Fruit fly (Drosophila melanogaster) whole organism, embryonic: ENCODE results near the gene CG34290.

Experiments used
- Atf-2 ChIP-seq: fragments of 200-800 bp; sonication (Bioruptor generic); optimal IDR thresholded peaks from 2 replicates; lab custom pipeline; 2016; ENCODE audit warnings: missing biosample characterization, missing genetic modification characterization
- CG11085 ChIP-seq: fragments of 200-800 bp; sonication (Bioruptor generic); IDR thresholded peaks from 2 replicates; pipeline ENCODE4 v1.3.6; 2022; ENCODE audit warnings: missing biosample characterization, missing genetic modification characterization
- CG11696 ChIP-seq: fragments of 200-800 bp; sonication (Bioruptor generic); IDR thresholded peaks from 2 replicates; pipeline ENCODE4 v1.3.6; 2022; ENCODE audit warnings: missing biosample characterization, missing genetic modification characterization
- CG11723 ChIP-seq: fragments of 200-800 bp; sonication (Bioruptor generic); optimal IDR thresholded peaks from 2 replicates; lab custom pipeline; 2017; ENCODE audit warnings: missing biosample characterization, mild to moderate bottlenecking, missing genetic modification characterization
- CG13123 ChIP-seq: fragments of 200-800 bp; sonication (Bioruptor generic); optimal IDR thresholded peaks from 2 replicates; lab custom pipeline; 2016; ENCODE audit warnings: missing biosample characterization, missing genetic modification characterization
- CG13296 ChIP-seq: fragments of 200-800 bp; sonication (Bioruptor generic); optimal IDR thresholded peaks from 3 replicates; lab custom pipeline; 2018; ENCODE audit warnings: missing biosample characterization, mild to moderate bottlenecking, missing genetic modification characterization
- CG14441 ChIP-seq: fragments of 200-800 bp; sonication (Bioruptor generic); IDR thresholded peaks from 2 replicates; pipeline ENCODE4 v1.3.6; 2022; ENCODE audit warnings: missing biosample characterization, missing genetic modification characterization
- CG15269 ChIP-seq: fragments of 200-800 bp; sonication (Bioruptor generic); optimal IDR thresholded peaks from 2 replicates; lab custom pipeline; 2018; ENCODE audit warnings: missing biosample characterization, mild to moderate bottlenecking, missing genetic modification characterization, moderate library complexity
- CG15696 ChIP-seq: fragments of 200-800 bp; sonication (Bioruptor generic); optimal IDR thresholded peaks from 2 replicates; lab custom pipeline; 2019; ENCODE audit warnings: missing biosample characterization, mild to moderate bottlenecking, missing genetic modification characterization, moderate library complexity
- CG17802 ChIP-seq: fragments of 200-800 bp; sonication (Bioruptor generic); optimal IDR thresholded peaks from 2 replicates; lab custom pipeline; 2018; ENCODE audit warnings: missing biosample characterization, mild to moderate bottlenecking, missing genetic modification characterization, moderate library complexity
- CG17912 ChIP-seq: fragments of 200-800 bp; sonication (Bioruptor generic); optimal IDR thresholded peaks from 2 replicates; lab custom pipeline; 2018; ENCODE audit warnings: missing biosample characterization, mild to moderate bottlenecking, missing genetic modification characterization
- CG18619 ChIP-seq: fragments of 200-800 bp; sonication (Bioruptor generic); optimal IDR thresholded peaks from 3 replicates; lab custom pipeline; 2017; ENCODE audit warnings: missing biosample characterization, mild to moderate bottlenecking, missing genetic modification characterization
- CG2116 ChIP-seq: fragments of 200-800 bp; sonication (Bioruptor generic); optimal IDR thresholded peaks from 3 replicates; lab custom pipeline; 2018; ENCODE audit warnings: missing biosample characterization, mild to moderate bottlenecking, missing genetic modification characterization
- CG2202 ChIP-seq: fragments of 200-800 bp; sonication (Bioruptor generic); optimal IDR thresholded peaks from 2 replicates; lab custom pipeline; 2018; ENCODE audit warnings: missing biosample characterization, mild to moderate bottlenecking, missing genetic modification characterization
- CG30403 ChIP-seq: fragments of 200-800 bp; sonication (Bioruptor generic); optimal IDR thresholded peaks from 3 replicates; lab custom pipeline; 2016; ENCODE audit warnings: missing biosample characterization, missing genetic modification characterization
- CG3065 ChIP-seq: fragments of 200-800 bp; sonication (Bioruptor generic); optimal IDR thresholded peaks from 2 replicates; lab custom pipeline; 2016; ENCODE audit warnings: missing biosample characterization, missing genetic modification characterization
- CG31441 ChIP-seq: fragments of 200-800 bp; sonication (Bioruptor generic); IDR thresholded peaks from 2 replicates; pipeline ENCODE4 v1.3.6; 2022; ENCODE audit warnings: missing biosample characterization, missing genetic modification characterization
- CG4282 ChIP-seq: fragments of 200-800 bp; sonication (Bioruptor generic); optimal IDR thresholded peaks from 2 replicates; lab custom pipeline; 2016; ENCODE audit warnings: missing biosample characterization, missing genetic modification characterization
- CG4820 ChIP-seq: fragments of 200-800 bp; sonication (Bioruptor generic); optimal IDR thresholded peaks from 3 replicates; lab custom pipeline; 2016; ENCODE audit warnings: missing biosample characterization, missing genetic modification characterization
- CG6175 ChIP-seq: fragments of 200-800 bp; sonication (Bioruptor generic); IDR thresholded peaks from 3 replicates; pipeline ENCODE4 v1.3.6; 2022; ENCODE audit warnings: missing biosample characterization, missing genetic modification characterization
- CG8281 ChIP-seq: fragments of 200-800 bp; sonication (Bioruptor generic); optimal IDR thresholded peaks from 2 replicates; lab custom pipeline; 2018; ENCODE audit warnings: missing biosample characterization, mild to moderate bottlenecking, missing genetic modification characterization, moderate library complexity
- CoRest ChIP-seq: fragments of 200-800 bp; sonication (Bioruptor generic); optimal IDR thresholded peaks from 3 replicates; lab custom pipeline; 2018; ENCODE audit warnings: missing biosample characterization, mild to moderate bottlenecking, missing genetic modification characterization, moderate library complexity
- Dbx ChIP-seq: fragments of 200-800 bp; sonication (Bioruptor generic); IDR thresholded peaks from 3 replicates; pipeline ENCODE4 v1.3.6; 2022; ENCODE audit warnings: missing biosample characterization, missing genetic modification characterization
- Dek ChIP-seq: fragments of 200-800 bp; sonication (Bioruptor generic); optimal IDR thresholded peaks from 3 replicates; lab custom pipeline; 2019; ENCODE audit warnings: missing biosample characterization, mild to moderate bottlenecking, missing genetic modification characterization, moderate library complexity
- Dip2 ChIP-seq: fragments of 200-800 bp; sonication (Bioruptor generic); IDR thresholded peaks from 2 replicates; pipeline ENCODE4 v1.3.6; 2022; ENCODE audit warnings: missing biosample characterization, missing genetic modification characterization
- Dll ChIP-seq: fragments of 200-800 bp; sonication (Bioruptor generic); IDR thresholded peaks from 4 replicates; pipeline ENCODE4 v1.3.6; 2022; ENCODE audit warnings: missing biosample characterization, missing genetic modification characterization; ENCODE audit not compliant: partially characterized antibody
- Elba2 ChIP-seq: fragments of 200-800 bp; sonication (Bioruptor generic); optimal IDR thresholded peaks from 3 replicates; lab custom pipeline; 2016; ENCODE audit warnings: missing biosample characterization, missing genetic modification characterization
- HLH4C ChIP-seq: fragments of 200-800 bp; sonication (Bioruptor generic); IDR thresholded peaks from 3 replicates; pipeline ENCODE4 v1.3.6; 2022; ENCODE audit warnings: missing biosample characterization, missing genetic modification characterization; ENCODE audit not compliant: partially characterized antibody
- HmgD ChIP-seq: fragments of 200-800 bp; sonication (Bioruptor generic); optimal IDR thresholded peaks from 3 replicates; lab custom pipeline; 2016; ENCODE audit warnings: missing biosample characterization, missing genetic modification characterization
- Hmx ChIP-seq: fragments of 200-800 bp; sonication (Bioruptor generic); optimal IDR thresholded peaks from 2 replicates; lab custom pipeline; 2016; ENCODE audit warnings: missing biosample characterization, missing genetic modification characterization
- Nf-YA ChIP-seq: fragments of 200-800 bp; sonication (Bioruptor generic); IDR thresholded peaks from 2 replicates; pipeline ENCODE4 v1.3.6; 2022; ENCODE audit warnings: missing biosample characterization, missing genetic modification characterization
- PHDP ChIP-seq: fragments of 200-800 bp; sonication (Bioruptor generic); optimal IDR thresholded peaks from 3 replicates; lab custom pipeline; 2018; ENCODE audit warnings: missing biosample characterization, mild to moderate bottlenecking, missing genetic modification characterization, moderate library complexity
- Poxn ChIP-seq: fragments of 200-800 bp; sonication (Bioruptor generic); IDR thresholded peaks from 2 replicates; pipeline ENCODE4 v1.3.6; 2022; ENCODE audit warnings: missing biosample characterization, missing genetic modification characterization
- ab ChIP-seq: fragments of 200-800 bp; sonication (Bioruptor generic); optimal IDR thresholded peaks from 2 replicates; lab custom pipeline; 2016; ENCODE audit warnings: missing biosample characterization, missing genetic modification characterization
- amos ChIP-seq: fragments of 200-800 bp; sonication (Bioruptor generic); IDR thresholded peaks from 2 replicates; pipeline ENCODE4 v1.3.6; 2022; ENCODE audit warnings: missing biosample characterization, missing genetic modification characterization; ENCODE audit not compliant: partially characterized antibody
- ash1 ChIP-seq: fragments of 200-800 bp; sonication (Bioruptor generic); optimal IDR thresholded peaks from 2 replicates; lab custom pipeline; 2018; ENCODE audit warnings: missing biosample characterization, mild to moderate bottlenecking, missing genetic modification characterization
- bbx ChIP-seq: fragments of 200-800 bp; sonication (Bioruptor generic); IDR thresholded peaks from 2 replicates; pipeline ENCODE4 v1.3.6; 2022; ENCODE audit warnings: missing biosample characterization, missing genetic modification characterization; ENCODE audit not compliant: partially characterized antibody
- chinmo ChIP-seq: fragments of 200-800 bp; sonication (Bioruptor generic); IDR thresholded peaks from 4 replicates; pipeline ENCODE4 v1.3.6; 2022; ENCODE audit warnings: missing biosample characterization, missing genetic modification characterization; ENCODE audit not compliant: partially characterized antibody
- croc ChIP-seq: fragments of 200-800 bp; sonication (Bioruptor generic); conservative IDR thresholded peaks from 3 replicates; pipeline ENCODE4 v1.3.6; 2022; ENCODE audit warnings: missing biosample characterization, missing genetic modification characterization
- dan ChIP-seq: fragments of 200-800 bp; sonication (Bioruptor generic); IDR thresholded peaks from 2 replicates; pipeline ENCODE4 v1.3.6; 2022; ENCODE audit warnings: missing biosample characterization, missing genetic modification characterization
- esg ChIP-seq: fragments of 200-800 bp; sonication (Bioruptor generic); conservative IDR thresholded peaks from 2 replicates; pipeline ENCODE4 v1.3.6; 2022; ENCODE audit warnings: missing biosample characterization, missing genetic modification characterization
- fd96Cb ChIP-seq: fragments of 200-800 bp; sonication (Bioruptor generic); optimal IDR thresholded peaks from 2 replicates; lab custom pipeline; 2018; ENCODE audit warnings: missing biosample characterization, mild to moderate bottlenecking, missing genetic modification characterization, moderate library complexity
- gfzf ChIP-seq: fragments of 200-800 bp; sonication (Bioruptor generic); optimal IDR thresholded peaks from 2 replicates; lab custom pipeline; 2016; ENCODE audit warnings: missing biosample characterization, mild to moderate bottlenecking, missing genetic modification characterization, moderate library complexity
- pum ChIP-seq: fragments of 200-800 bp; sonication (Bioruptor generic); optimal IDR thresholded peaks from 2 replicates; lab custom pipeline; 2016; ENCODE audit warnings: missing biosample characterization, missing genetic modification characterization
- ranshi ChIP-seq: fragments of 200-800 bp; sonication (Bioruptor generic); IDR thresholded peaks from 2 replicates; pipeline ENCODE4 v1.3.6; 2022; ENCODE audit warnings: missing biosample characterization, missing genetic modification characterization
- slou ChIP-seq: fragments of 200-800 bp; sonication (Bioruptor generic); optimal IDR thresholded peaks from 3 replicates; lab custom pipeline; 2016; ENCODE audit warnings: missing biosample characterization, missing genetic modification characterization
- vfl ChIP-seq: fragments of 200-800 bp; sonication (Bioruptor generic); optimal IDR thresholded peaks from 2 replicates; lab custom pipeline; 2016; ENCODE audit warnings: missing biosample characterization, missing genetic modification characterization
- wor ChIP-seq: fragments of 200-800 bp; sonication (Bioruptor generic); IDR thresholded peaks from 2 replicates; pipeline ENCODE4 v1.3.6; 2022; ENCODE audit warnings: missing biosample characterization, missing genetic modification characterization
- yki ChIP-seq: fragments of >200 bp; optimal IDR thresholded peaks from 3 replicates; lab custom pipeline; 2018
- z ChIP-seq: fragments of 200-800 bp; sonication (Bioruptor generic); IDR thresholded peaks from 3 replicates; pipeline ENCODE4 v1.3.6; 2022; ENCODE audit warnings: missing biosample characterization, missing genetic modification characterization

CG34290 gene

DNA sequence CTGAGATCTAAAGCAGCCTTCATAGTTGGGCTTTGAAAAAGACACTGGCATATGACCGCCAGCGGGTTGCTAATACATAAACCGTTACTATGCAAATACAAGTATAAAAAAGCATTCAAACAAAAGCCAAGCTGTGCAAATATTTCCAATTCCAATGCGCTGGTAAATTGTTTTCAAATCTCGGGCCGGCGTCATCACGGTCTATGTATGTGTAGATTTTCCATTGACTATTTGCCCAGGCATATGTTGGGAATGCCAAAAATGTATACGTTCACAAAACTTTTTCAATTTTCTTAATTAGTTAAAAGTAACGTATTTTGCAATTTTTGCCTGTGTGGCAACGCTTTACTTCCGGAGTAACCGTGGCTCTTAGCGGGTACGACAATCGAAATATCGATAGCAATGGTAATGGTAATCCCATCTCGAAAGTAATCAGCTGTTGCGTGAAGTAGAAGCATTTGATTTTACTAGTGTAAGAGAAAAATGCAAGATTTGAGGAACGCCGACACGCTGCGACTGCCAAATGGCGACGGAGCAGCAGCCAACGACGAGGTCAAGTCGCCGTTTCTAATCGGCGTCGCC is at the start of gene CG34290, which contains the start of gene Uck (continued):
- TF ChIP-seq ranshi (GFP tag; lab: Robert Waterston, UW) (peak; percentile 60; the same call in 1 of the 2 replicates), pum (peak; percentile 44), CG8281 (tag; lab: Kevin White, UChicago) (peak; percentile 54), wor (GFP tag; lab: Robert Waterston, UW) (no peak), chinmo (GFP tag; lab: Robert Waterston, UW) (peak; percentile 86; the same call in 3 of the 4 replicates), esg (GFP tag; lab: Robert Waterston, UW) (no peak), CG15696 (tag; lab: Kevin White, UChicago) (peak; percentile 38), Nf-YA (GFP tag; lab: Robert Waterston, UW) (0 out of 2 replicates have a peak, but pooled peaks have one; percentile 9), HmgD (GFP tag; lab: Kevin White, UChicago) (peak; percentile 78), CG2202 (tag; lab: Kevin White, UChicago) (peak; percentile 48), croc (GFP tag; lab: Robert Waterston, UW) (no peak), yki (lab: Kevin White, UChicago) (no peak), CG11723 (GFP tag; lab: Kevin White, UChicago) (peak; percentile 76), gfzf (peak; percentile 33), CG11696 (GFP tag; lab: Robert Waterston, UW) (no peak), bbx (GFP tag; lab: Robert Waterston, UW) (peak; percentile 89), Dbx (GFP tag; lab: Robert Waterston, UW) (peak; percentile 70), Atf-2 (GFP tag; lab: Kevin White, UChicago) (peak; percentile 65), CG18619 (GFP tag; lab: Kevin White, UChicago) (peak; percentile 84), z (no peak), CG13296 (GFP tag; lab: Kevin White, UChicago) (peak; percentile 87), CoRest (tag; lab: Kevin White, UChicago) (peak; percentile 87), CG6175 (GFP tag; lab: Robert Waterston, UW) (no peak), Poxn (GFP tag; lab: Robert Waterston, UW) (no peak), CG2116 (GFP tag; lab: Kevin White, UChicago) (peak; percentile 95), Dek (tag; lab: Kevin White, UChicago) (peak; percentile 41), slou (GFP tag; lab: Kevin White, UChicago) (peak; percentile 50), CG17802 (tag; lab: Kevin White, UChicago) (peak; percentile 65), CG4282 (GFP tag; lab: Kevin White, UChicago) (peak; percentile 65), fd96Cb (tag; lab: Kevin White, UChicago) (peak; percentile 8), CG11085 (GFP tag; lab: Robert Waterston, UW) (peak; percentile 59; the same call in 1 of the 2 replicates), CG30403 (GFP tag; lab: Kevin White, UChicago) (peak; percentile 52), dan (GFP tag; lab: Robert Waterston, UW) (no peak), ash1 (peak; percentile 83), CG14441 (GFP tag; lab: Robert Waterston, UW) (peak; percentile 50; the same call in 1 of the 2 replicates), Dll (GFP tag; lab: Robert Waterston, UW) (peak; percentile 89), amos (GFP tag; lab: Robert Waterston, UW) (peak; percentile 87), CG17912 (GFP tag; lab: Kevin White, UChicago) (peak; percentile 94), Hmx (GFP tag; lab: Kevin White, UChicago) (peak; percentile 4), Elba2 (GFP tag; lab: Kevin White, UChicago) (no peak), CG3065 (GFP tag; lab: Kevin White, UChicago) (peak; percentile 16), ab (GFP tag; lab: Kevin White, UChicago) (no peak), CG15269 (tag; lab: Kevin White, UChicago) (peak; percentile 69), CG4820 (GFP tag; lab: Kevin White, UChicago) (peak; percentile 36), CG31441 (GFP tag; lab: Robert Waterston, UW) (peak; percentile 79), PHDP (tag; lab: Kevin White, UChicago) (peak; percentile 82), HLH4C (peak; percentile 70), Dip2 (no peak), vfl (GFP tag; lab: Kevin White, UChicago) (peak; percentile 16), CG13123 (GFP tag; lab: Kevin White, UChicago) (peak; percentile 27)
